Fruit fly (Drosophila melanogaster) whole organism, embryonic: ENCODE results near the gene CG7213.

Source experiments
- Blimp-1 ChIP-seq: fragments of 200-800 bp; sonication (Bioruptor generic); optimal IDR thresholded peaks from 3 replicates; lab custom pipeline; 2018; ENCODE audit warnings: missing biosample characterization, missing genetic modification characterization, mild to moderate bottlenecking, moderate library complexity, missing genetic modification reagents
- CG10462 ChIP-seq: fragments of 200-800 bp; sonication (Bioruptor generic); optimal IDR thresholded peaks from 2 replicates; lab custom pipeline; 2016; ENCODE audit warnings: missing biosample characterization, missing genetic modification characterization
- CG11247 ChIP-seq: fragments of 200-800 bp; sonication (Bioruptor generic); IDR thresholded peaks from 2 replicates; pipeline ENCODE4 v1.3.6; 2022; ENCODE audit warnings: missing biosample characterization, missing genetic modification characterization
- CG12071 ChIP-seq: fragments of 200-800 bp; sonication (Bioruptor generic); optimal IDR thresholded peaks from 3 replicates; lab custom pipeline; 2018; ENCODE audit warnings: missing biosample characterization, mild to moderate bottlenecking, missing genetic modification characterization
- CG13123 ChIP-seq: fragments of 200-800 bp; sonication (Bioruptor generic); optimal IDR thresholded peaks from 2 replicates; lab custom pipeline; 2016; ENCODE audit warnings: missing biosample characterization, missing genetic modification characterization
- CG14050 ChIP-seq: fragments of 200-800 bp; sonication (Bioruptor generic); IDR thresholded peaks from 3 replicates; pipeline ENCODE4 v1.3.6; 2022; ENCODE audit warnings: missing biosample characterization, missing genetic modification characterization
- CG14667 ChIP-seq: fragments of 200-800 bp; sonication (Bioruptor generic); IDR thresholded peaks from 2 replicates; pipeline ENCODE4 v1.3.6; 2022; ENCODE audit warnings: missing biosample characterization, missing genetic modification characterization
- CG16779 ChIP-seq: fragments of 200-800 bp; sonication (Bioruptor generic); IDR thresholded peaks from 2 replicates; pipeline ENCODE4 v1.3.6; 2022; ENCODE audit warnings: missing biosample characterization, missing genetic modification characterization
- CG17568 ChIP-seq: fragments of 200-800 bp; sonication (Bioruptor generic); optimal IDR thresholded peaks from 2 replicates; lab custom pipeline; 2018; ENCODE audit warnings: missing biosample characterization, mild to moderate bottlenecking, missing genetic modification characterization, moderate library complexity
- CG32767 ChIP-seq: fragments of 200-800 bp; sonication (Bioruptor generic); IDR thresholded peaks from 2 replicates; pipeline ENCODE4 v1.3.6; 2022; ENCODE audit warnings: missing biosample characterization, missing genetic modification characterization
- CG32772 ChIP-seq: fragments of 200-800 bp; sonication (Bioruptor generic); IDR thresholded peaks from 2 replicates; pipeline ENCODE4 v1.3.6; 2022; ENCODE audit warnings: missing biosample characterization, missing genetic modification characterization
- CG4360 ChIP-seq: fragments of 200-800 bp; sonication (Bioruptor generic); IDR thresholded peaks from 2 replicates; pipeline ENCODE4 v1.3.6; 2022; ENCODE audit warnings: missing biosample characterization, missing genetic modification characterization
- CG8765 ChIP-seq: fragments of 200-800 bp; sonication (Bioruptor generic); IDR thresholded peaks from 2 replicates; pipeline ENCODE4 v1.3.6; 2022; ENCODE audit warnings: missing biosample characterization, missing genetic modification characterization
- CHES-1-like ChIP-seq: fragments of 200-800 bp; sonication (Bioruptor generic); optimal IDR thresholded peaks from 2 replicates; lab custom pipeline; 2016; ENCODE audit warnings: missing biosample characterization, missing genetic modification characterization
- Chrac-16 ChIP-seq: fragments of 200-800 bp; sonication (Bioruptor generic); optimal IDR thresholded peaks from 3 replicates; lab custom pipeline; 2016; ENCODE audit warnings: missing biosample characterization, missing genetic modification characterization
- Dp ChIP-seq: fragments of 200-800 bp; sonication (Bioruptor generic); optimal IDR thresholded peaks from 2 replicates; lab custom pipeline; 2018; ENCODE audit warnings: missing biosample characterization, mild to moderate bottlenecking, missing genetic modification characterization, moderate library complexity
- Fer1 ChIP-seq: fragments of 200-800 bp; sonication (Bioruptor generic); optimal IDR thresholded peaks from 2 replicates; lab custom pipeline; 2017; ENCODE audit warnings: missing biosample characterization, mild to moderate bottlenecking, missing genetic modification characterization
- HHEX ChIP-seq: fragments of 200-800 bp; sonication (Bioruptor generic); optimal IDR thresholded peaks from 3 replicates; lab custom pipeline; 2017; ENCODE audit warnings: missing biosample characterization, mild to moderate bottlenecking, missing genetic modification characterization, missing genetic modification reagents
- HLH4C ChIP-seq: fragments of 200-800 bp; sonication (Bioruptor generic); IDR thresholded peaks from 3 replicates; pipeline ENCODE4 v1.3.6; 2022; ENCODE audit warnings: missing biosample characterization, missing genetic modification characterization; ENCODE audit not compliant: partially characterized antibody
- MBD-R2 ChIP-seq: fragments of 200-800 bp; sonication (Bioruptor generic); IDR thresholded peaks from 2 replicates; pipeline ENCODE4 v1.3.6; 2022; ENCODE audit warnings: missing biosample characterization, missing genetic modification characterization
- Med ChIP-seq: fragments of 200-800 bp; sonication (Bioruptor generic); peaks from one replicate; lab custom pipeline; 2016; ENCODE audit warnings: missing biosample characterization, missing genetic modification characterization, mild to moderate bottlenecking, inconsistent platforms, moderate library complexity
- Meics ChIP-seq: fragments of 200-800 bp; sonication (Bioruptor generic); optimal IDR thresholded peaks from 2 replicates; lab custom pipeline; 2017; ENCODE audit warnings: missing biosample characterization, mild to moderate bottlenecking, missing genetic modification characterization
- Ptx1 ChIP-seq: fragments of 200-800 bp; sonication (Bioruptor generic); IDR thresholded peaks from 2 replicates; pipeline ENCODE4 v1.3.6; 2022; ENCODE audit warnings: missing biosample characterization, missing genetic modification characterization
- Rfx ChIP-seq: fragments of 200-800 bp; sonication (Bioruptor generic); IDR thresholded peaks from 2 replicates; pipeline ENCODE4 v1.3.6; 2022; ENCODE audit warnings: missing biosample characterization, missing genetic modification characterization
- Six4 ChIP-seq: fragments of 200-800 bp; sonication (Bioruptor generic); optimal IDR thresholded peaks from 2 replicates; lab custom pipeline; 2016; ENCODE audit warnings: missing biosample characterization, missing genetic modification characterization
- Sox100B ChIP-seq: fragments of 200-800 bp; sonication (Bioruptor generic); optimal IDR thresholded peaks from 3 replicates; lab custom pipeline; 2018; ENCODE audit warnings: missing biosample characterization, mild to moderate bottlenecking, missing genetic modification characterization
- TFAM ChIP-seq: fragments of 200-800 bp; sonication (Bioruptor generic); optimal IDR thresholded peaks from 2 replicates; lab custom pipeline; 2017; ENCODE audit warnings: missing biosample characterization, missing genetic modification characterization, inconsistent platforms
- YL-1 ChIP-seq: fragments of 200-800 bp; sonication (Bioruptor generic); optimal IDR thresholded peaks from 3 replicates; lab custom pipeline; 2017; ENCODE audit warnings: missing biosample characterization, mild to moderate bottlenecking, missing genetic modification characterization
- ap ChIP-seq: fragments of 200-800 bp; sonication (Bioruptor generic); IDR thresholded peaks from 2 replicates; pipeline ENCODE4 v1.3.6; 2022; ENCODE audit warnings: missing biosample characterization, missing genetic modification characterization
- cg ChIP-seq: fragments of 200-800 bp; sonication (Bioruptor generic); optimal IDR thresholded peaks from 3 replicates; lab custom pipeline; 2019; ENCODE audit warnings: missing biosample characterization, mild to moderate bottlenecking, missing genetic modification characterization, moderate library complexity
- crol ChIP-seq: fragments of 200-800 bp; sonication (Bioruptor generic); IDR thresholded peaks from 2 replicates; pipeline ENCODE4 v1.3.6; 2022; ENCODE audit warnings: missing biosample characterization, missing genetic modification characterization
- disco-r ChIP-seq: fragments of 200-800 bp; sonication (Bioruptor generic); optimal IDR thresholded peaks from 2 replicates; lab custom pipeline; 2016; ENCODE audit warnings: missing biosample characterization, missing genetic modification characterization
- dm ChIP-seq: fragments of 200-800 bp; sonication (Bioruptor generic); optimal IDR thresholded peaks from 3 replicates; lab custom pipeline; 2016; ENCODE audit warnings: missing biosample characterization, missing genetic modification characterization
- ems ChIP-seq: fragments of 200-800 bp; sonication (Bioruptor generic); optimal IDR thresholded peaks from 3 replicates; lab custom pipeline; 2016; ENCODE audit warnings: missing biosample characterization, missing genetic modification characterization
- eyg ChIP-seq: fragments of 200-800 bp; sonication (Bioruptor generic); optimal IDR thresholded peaks from 3 replicates; lab custom pipeline; 2016; ENCODE audit warnings: missing biosample characterization, missing genetic modification characterization
- gcm ChIP-seq: fragments of 200-800 bp; sonication (Bioruptor generic); optimal IDR thresholded peaks from 2 replicates; lab custom pipeline; 2019; ENCODE audit warnings: missing biosample characterization, mild to moderate bottlenecking, missing genetic modification characterization, moderate library complexity
- hbn ChIP-seq: fragments of 200-800 bp; sonication (Bioruptor generic); IDR thresholded peaks from 2 replicates; pipeline ENCODE4 v1.3.6; 2022; ENCODE audit warnings: missing biosample characterization, missing genetic modification characterization; ENCODE audit not compliant: partially characterized antibody
- kni ChIP-seq: fragments of 200-800 bp; sonication (Bioruptor generic); optimal IDR thresholded peaks from 3 replicates; lab custom pipeline; 2017; ENCODE audit warnings: mild to moderate bottlenecking, missing biosample characterization, missing genetic modification reagents, missing genetic modification characterization
- mam ChIP-seq: fragments of 200-800 bp; sonication (Bioruptor generic); optimal IDR thresholded peaks from 3 replicates; lab custom pipeline; 2016; ENCODE audit warnings: missing biosample characterization, missing genetic modification characterization
- nmo ChIP-seq: fragments of 200-800 bp; sonication (Bioruptor generic); optimal IDR thresholded peaks from 2 replicates; lab custom pipeline; 2018; ENCODE audit warnings: missing biosample characterization, mild to moderate bottlenecking, missing genetic modification characterization, moderate library complexity
- org-1 ChIP-seq: fragments of 200-800 bp; sonication (Bioruptor generic); optimal IDR thresholded peaks from 2 replicates; lab custom pipeline; 2017; ENCODE audit warnings: missing biosample characterization, missing genetic modification characterization
- peb ChIP-seq: fragments of 200-800 bp; sonication (Bioruptor generic); IDR thresholded peaks from 2 replicates; pipeline ENCODE4 v1.3.6; 2022; ENCODE audit warnings: missing biosample characterization, missing genetic modification characterization
- rib ChIP-seq: fragments of 200-800 bp; sonication (Bioruptor generic); IDR thresholded peaks from 2 replicates; pipeline ENCODE4 v1.3.6; 2022; ENCODE audit warnings: missing biosample characterization, missing genetic modification characterization
- sd ChIP-seq: fragments of 200-800 bp; sonication (Bioruptor generic); optimal IDR thresholded peaks from 3 replicates; lab custom pipeline; 2018; ENCODE audit warnings: missing biosample characterization, mild to moderate bottlenecking, missing genetic modification characterization, moderate library complexity
- shn ChIP-seq: fragments of 200-800 bp; sonication (Bioruptor generic); optimal IDR thresholded peaks from 3 replicates; lab custom pipeline; 2016; ENCODE audit warnings: missing biosample characterization, missing genetic modification characterization
- tna ChIP-seq: fragments of 200-800 bp; sonication (Bioruptor generic); IDR thresholded peaks from 2 replicates; pipeline ENCODE4 v1.3.6; 2022; ENCODE audit warnings: missing biosample characterization, missing genetic modification characterization; ENCODE audit not compliant: partially characterized antibody
- toy ChIP-seq: fragments of 200-800 bp; sonication (Bioruptor generic); IDR thresholded peaks from 2 replicates; pipeline ENCODE4 v1.3.6; 2022; ENCODE audit warnings: missing biosample characterization, missing genetic modification characterization
- unc-4 ChIP-seq: fragments of 200-800 bp; sonication (Bioruptor generic); IDR thresholded peaks from 2 replicates; pipeline ENCODE4 v1.3.6; 2022; ENCODE audit warnings: missing biosample characterization, missing genetic modification characterization; ENCODE audit not compliant: partially characterized antibody
- zfh1 ChIP-seq: fragments of 200-800 bp; sonication (Bioruptor generic); IDR thresholded peaks from 3 replicates; pipeline ENCODE4 v1.3.6; 2022; ENCODE audit warnings: missing biosample characterization, missing genetic modification characterization

Gene CG7213

dm6 chr3L:8185263-8186227 lies 54.9 kb downstream of the CG7213 start (continued):
- 0 out of 2 replicates have a peak, but pooled peaks have one; percentile 37 for TF ChIP-seq Rfx (GFP tag; lab: Robert Waterston, UW)
- no peak for TF ChIP-seq CG12071 (GFP tag; lab: Kevin White, UChicago)
- peak; percentile 74 for TF ChIP-seq Ptx1 (GFP tag; lab: Robert Waterston, UW)
- TF ChIP-seq CG14050 (GFP tag; lab: Robert Waterston, UW): 0 out of 3 replicates have a peak, but pooled peaks have one; percentile 16
- TF ChIP-seq eyg (GFP tag; lab: Kevin White, UChicago): peak; percentile 59
- peak; percentile 44 for TF ChIP-seq CHES-1-like (GFP tag; lab: Kevin White, UChicago)
- peak; percentile 14; the same call in 1 of the 2 replicates for TF ChIP-seq peb
- TF ChIP-seq CG17568 (GFP tag; lab: Kevin White, UChicago): no peak
- TF ChIP-seq HHEX: peak; percentile 20
- TF ChIP-seq CG32767 (GFP tag; lab: Robert Waterston, UW): no peak
- TF ChIP-seq nmo (GFP tag; lab: Kevin White, UChicago): peak; percentile 37
- peak; percentile 84 for TF ChIP-seq Med (GFP tag; lab: Kevin White, UChicago)
- peak; percentile 65 for TF ChIP-seq shn (GFP tag; lab: Kevin White, UChicago)
- TF ChIP-seq cg (GFP tag; lab: Kevin White, UChicago): no peak
- TF ChIP-seq Six4 (GFP tag; lab: Kevin White, UChicago): no peak
- no peak for TF ChIP-seq CG13123 (GFP tag; lab: Kevin White, UChicago)
- peak; percentile 48 for TF ChIP-seq CG32772 (GFP tag; lab: Robert Waterston, UW)
- TF ChIP-seq zfh1 (GFP tag; lab: Robert Waterston, UW): peak; percentile 4; the same call in 1 of the 3 replicates
- TF ChIP-seq tna (GFP tag; lab: Robert Waterston, UW): no peak
- TF ChIP-seq toy (GFP tag; lab: Robert Waterston, UW): no peak
- peak; percentile 43 for TF ChIP-seq sd (tag; lab: Kevin White, UChicago)
- no peak for TF ChIP-seq CG4360 (GFP tag; lab: Robert Waterston, UW)
- TF ChIP-seq mam (GFP tag; lab: Kevin White, UChicago): peak; percentile 76
- no peak for TF ChIP-seq HLH4C (GFP tag; lab: Robert Waterston, UW)
- TF ChIP-seq CG10462 (GFP tag; lab: Kevin White, UChicago): no peak
- TF ChIP-seq CG11247: no peak
- TF ChIP-seq hbn (GFP tag; lab: Robert Waterston, UW): no peak
- no peak for TF ChIP-seq dm (GFP tag; lab: Kevin White, UChicago)
- TF ChIP-seq ems (GFP tag; lab: Kevin White, UChicago): peak; percentile 18
- TF ChIP-seq Dp (GFP tag; lab: Kevin White, UChicago): no peak
- no peak for TF ChIP-seq gcm
- no peak for TF ChIP-seq Meics (GFP tag; lab: Kevin White, UChicago)
- peak; percentile 26 for TF ChIP-seq Blimp-1 (GFP tag; lab: Kevin White, UChicago)
- TF ChIP-seq Fer1: peak; percentile 53
- peak; percentile 6; the same call in 1 of the 2 replicates for TF ChIP-seq MBD-R2 (GFP tag; lab: Robert Waterston, UW)
- TF ChIP-seq disco-r (GFP tag; lab: Kevin White, UChicago): peak; percentile 21
- no peak for TF ChIP-seq unc-4 (GFP tag; lab: Robert Waterston, UW)
- no peak for TF ChIP-seq CG16779 (GFP tag; lab: Robert Waterston, UW)
- peak; percentile 42; the same call in 1 of the 2 replicates for TF ChIP-seq CG14667
- no peak for TF ChIP-seq YL-1
- no peak for TF ChIP-seq TFAM (GFP tag; lab: Kevin White, UChicago)
- TF ChIP-seq Chrac-16 (GFP tag; lab: Kevin White, UChicago): peak; percentile 34
- TF ChIP-seq crol (GFP tag; lab: Robert Waterston, UW): peak; percentile 39; the same call in 1 of the 2 replicates
- TF ChIP-seq rib (GFP tag; lab: Robert Waterston, UW): no peak
- TF ChIP-seq org-1 (GFP tag; lab: Kevin White, UChicago): no peak
- no peak for TF ChIP-seq kni (GFP tag; lab: Kevin White, UChicago)
- peak; percentile 6 for TF ChIP-seq Sox100B (GFP tag; lab: Kevin White, UChicago)
- no peak for TF ChIP-seq ap (GFP tag; lab: Robert Waterston, UW)
- TF ChIP-seq CG8765 (GFP tag; lab: Robert Waterston, UW): no peak
